Fruit fly (Drosophila melanogaster) whole organism, wandering third instar larva: ENCODE data around the gene CG13613.

Experiments used
- CG9705 ChIP-seq: fragments of 200-800 bp; sonication (Bioruptor generic); optimal IDR thresholded peaks from 2 replicates; lab custom pipeline; 2018; ENCODE audit warnings: missing biosample characterization, mild to moderate bottlenecking, missing genetic modification characterization
- CrebA ChIP-seq: fragments of 200-800 bp; sonication (Bioruptor generic); optimal IDR thresholded peaks from 2 replicates; lab custom pipeline; 2016; ENCODE audit warnings: missing biosample characterization, mild to moderate bottlenecking, missing genetic modification characterization, borderline replicate concordance
- Dif ChIP-seq: fragments of 200-275, 200-300 bp; sonication (Bioruptor generic); optimal IDR thresholded peaks from 2 replicates; lab custom pipeline; 2018; ENCODE audit warnings: missing biosample characterization, missing genetic modification characterization; ENCODE audit not compliant: partially characterized antibody
- Hnf4 ChIP-seq: fragments of 200-800 bp; sonication (Bioruptor generic); optimal IDR thresholded peaks from 2 replicates; lab custom pipeline; 2016; ENCODE audit warnings: missing biosample characterization, mild to moderate bottlenecking, missing genetic modification characterization
- Hr78 ChIP-seq: fragments of >200 bp; optimal IDR thresholded peaks from 2 replicates; lab custom pipeline; 2017; ENCODE audit warnings: missing biosample characterization, missing genetic modification characterization
- Hr83 ChIP-seq: fragments of 200-300 bp; sonication (Bioruptor generic); optimal IDR thresholded peaks from 2 replicates; lab custom pipeline; 2016; ENCODE audit warnings: missing biosample characterization, mild to moderate bottlenecking, missing genetic modification characterization, moderate library complexity; ENCODE audit not compliant: poor library complexity, severe bottlenecking
- Mio ChIP-seq: sonication (Bioruptor generic); optimal IDR thresholded peaks from 2 replicates; lab custom pipeline; 2016; ENCODE audit warnings: missing biosample characterization, missing genetic modification characterization
- Myc ChIP-seq: fragments of >200 bp; optimal IDR thresholded peaks from 2 replicates; lab custom pipeline; 2017
- N ChIP-seq: fragments of >200 bp; optimal IDR thresholded peaks from 2 replicates; lab custom pipeline; 2018; ENCODE audit warnings: missing biosample characterization, missing external identifiers, missing genetic modification characterization
- OdsH ChIP-seq: fragments of 200-800 bp; sonication (Bioruptor generic); optimal IDR thresholded peaks from 2 replicates; lab custom pipeline; 2016; ENCODE audit warnings: missing biosample characterization, mild to moderate bottlenecking, missing genetic modification characterization
- Rel ChIP-seq, 2 experiments: fragments of 200-800 bp; sonication (Bioruptor generic) in 1 of 2; optimal IDR thresholded peaks; 2 replicates in 1 of 2; 3 replicates in 1 of 2; lab custom pipeline; 2016 to 2019; ENCODE audit warnings: mild to moderate bottlenecking in 2 of 2, missing biosample characterization in 2 of 2, missing genetic modification characterization in 2 of 2, moderate library complexity in 1 of 2
- Vsx2 ChIP-seq: fragments of 200-300, 225-300 bp; sonication (Bioruptor generic); optimal IDR thresholded peaks from 2 replicates; lab custom pipeline; 2018; ENCODE audit warnings: missing biosample characterization, missing genetic modification characterization; ENCODE audit not compliant: partially characterized antibody
- br ChIP-seq: fragments of 200-800 bp; sonication (Bioruptor generic); optimal IDR thresholded peaks from 2 replicates; lab custom pipeline; 2016; ENCODE audit warnings: missing biosample characterization, missing genetic modification characterization
- brk ChIP-seq: fragments of 200-800 bp; sonication (Bioruptor generic); optimal IDR thresholded peaks from 2 replicates; lab custom pipeline; 2016; ENCODE audit warnings: missing biosample characterization, mild to moderate bottlenecking, missing genetic modification characterization
- dsf ChIP-seq: sonication (Bioruptor generic); optimal IDR thresholded peaks from 2 replicates; lab custom pipeline; 2016; ENCODE audit warnings: missing biosample characterization, missing genetic modification characterization, borderline replicate concordance
- foxo ChIP-seq, 2 experiments: fragments of 200-800 bp; sonication (Bioruptor generic); optimal IDR thresholded peaks; 2 replicates in 1 of 2; 3 replicates in 1 of 2; lab custom pipeline; 2016 to 2017; ENCODE audit warnings: missing biosample characterization in 2 of 2, missing genetic modification characterization in 2 of 2
- fru ChIP-seq: fragments of 200-800 bp; sonication (Bioruptor generic); optimal IDR thresholded peaks from 3 replicates; lab custom pipeline; 2016; ENCODE audit warnings: missing biosample characterization, mild to moderate bottlenecking, missing genetic modification characterization
- h ChIP-seq: fragments of 200-800 bp; sonication (Bioruptor generic); optimal IDR thresholded peaks from 3 replicates; lab custom pipeline; 2016; ENCODE audit warnings: missing biosample characterization, mild to moderate bottlenecking, missing genetic modification characterization
- jim ChIP-seq: fragments of 175-275, 200-325 bp; sonication (Bioruptor generic); optimal IDR thresholded peaks from 2 replicates; lab custom pipeline; 2016; ENCODE audit warnings: missing biosample characterization, mild to moderate bottlenecking, missing genetic modification characterization
- lola ChIP-seq: fragments of >200 bp; optimal IDR thresholded peaks from 2 replicates; lab custom pipeline; 2017; ENCODE audit warnings: missing biosample characterization, missing genetic modification characterization
- pan ChIP-seq: fragments of >200 bp; optimal IDR thresholded peaks from 2 replicates; lab custom pipeline; 2017
- psq ChIP-seq: fragments of 200-800 bp; sonication (Bioruptor generic); optimal IDR thresholded peaks from 3 replicates; lab custom pipeline; 2017; ENCODE audit warnings: missing biosample characterization, mild to moderate bottlenecking, missing genetic modification characterization, moderate library complexity
- rgr ChIP-seq: fragments of 200-800 bp; sonication (Bioruptor generic); optimal IDR thresholded peaks from 3 replicates; lab custom pipeline; 2016; ENCODE audit warnings: missing biosample characterization, mild to moderate bottlenecking, missing genetic modification characterization
- sage ChIP-seq: fragments of 200-800 bp; sonication (Bioruptor generic); optimal IDR thresholded peaks from 2 replicates; lab custom pipeline; 2016; ENCODE audit warnings: missing biosample characterization, mild to moderate bottlenecking, missing genetic modification characterization
- sv ChIP-seq: fragments of 200-800 bp; sonication (Bioruptor generic); optimal IDR thresholded peaks from 3 replicates; lab custom pipeline; 2016; ENCODE audit warnings: missing biosample characterization, missing genetic modification characterization
- tai ChIP-seq: sonication (Bioruptor generic); optimal IDR thresholded peaks from 2 replicates; lab custom pipeline; 2016; ENCODE audit warnings: missing biosample characterization, missing genetic modification characterization
- usp ChIP-seq: fragments of >200 bp; optimal IDR thresholded peaks from 2 replicates; lab custom pipeline; 2017; ENCODE audit warnings: missing biosample characterization, missing genetic modification characterization
- woc ChIP-seq: sonication (Bioruptor generic); optimal IDR thresholded peaks from 2 replicates; lab custom pipeline; 2016; ENCODE audit warnings: missing biosample characterization, mild to moderate bottlenecking, missing genetic modification characterization

The CG13613 gene

DNA sequence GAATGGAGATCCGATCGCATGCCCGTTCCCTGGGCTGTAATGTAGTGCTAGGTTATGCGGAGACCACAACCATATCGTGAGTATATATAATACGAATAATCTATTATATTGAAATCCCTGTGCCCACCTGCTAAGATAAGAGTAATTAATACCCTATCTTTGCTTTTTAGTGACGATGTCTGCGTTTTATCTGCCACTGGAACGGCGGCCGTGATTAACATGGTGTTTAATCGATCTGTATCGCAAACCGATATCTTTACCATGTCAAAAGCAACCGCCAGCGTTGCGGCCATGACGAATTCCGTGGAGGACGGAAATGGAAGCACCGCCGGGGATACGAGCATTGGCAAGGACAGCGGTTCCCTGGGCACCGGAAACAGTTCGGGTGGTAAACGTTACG, 11.9 kb upstream of the CG13613 start:
- TF ChIP-seq rgr (no peak), Hr78 (GFP tag; lab: Kevin White, UChicago) (no peak), Dif (GFP tag; lab: Kevin White, UChicago) (no peak), CG9705 (GFP tag; lab: Kevin White, UChicago) (no peak), psq (no peak), sv (GFP tag; lab: Kevin White, UChicago) (no peak), foxo (GFP tag; optimal IDR thresholded peaks at IDR 0.05; lab: Kevin White, UChicago) (no peak), dsf (GFP tag; lab: Kevin White, UChicago) (no peak), usp (no peak), OdsH (GFP tag; lab: Kevin White, UChicago) (no peak)

DNA sequence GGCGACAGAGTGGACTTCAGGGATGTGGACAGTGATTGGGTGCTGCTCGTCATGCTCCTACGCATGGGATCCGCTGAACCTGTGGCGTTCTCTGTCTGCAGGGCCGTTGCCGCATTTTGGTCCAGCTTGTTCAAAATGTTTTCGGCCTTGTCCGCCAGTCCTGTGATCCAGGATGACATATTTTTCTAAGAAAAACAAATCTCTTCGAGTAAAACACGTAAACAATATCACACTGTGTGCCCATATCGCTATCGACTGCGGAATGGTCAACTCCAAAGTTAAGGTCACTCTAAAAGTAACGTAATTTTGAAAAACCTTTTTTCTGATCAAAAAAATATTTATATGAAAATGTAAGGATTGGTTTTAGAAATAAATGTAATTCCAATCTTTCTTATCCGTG, 7.7 kb upstream of the CG13613 start, which contains the start of gene Golgin84:
TSS of gene Golgin84 (minus strand) at position 241 of the 400 bp plus-strand sequence.
- TF ChIP-seq N (GFP tag; lab: Kevin White, UChicago) (no peak), tai (GFP tag; lab: Kevin White, UChicago) (no peak), Hr83 (GFP tag; lab: Kevin White, UChicago) (no peak), usp (no peak), br (GFP tag; lab: Kevin White, UChicago) (no peak), Vsx2 (GFP tag; lab: Kevin White, UChicago) (no peak)

DNA sequence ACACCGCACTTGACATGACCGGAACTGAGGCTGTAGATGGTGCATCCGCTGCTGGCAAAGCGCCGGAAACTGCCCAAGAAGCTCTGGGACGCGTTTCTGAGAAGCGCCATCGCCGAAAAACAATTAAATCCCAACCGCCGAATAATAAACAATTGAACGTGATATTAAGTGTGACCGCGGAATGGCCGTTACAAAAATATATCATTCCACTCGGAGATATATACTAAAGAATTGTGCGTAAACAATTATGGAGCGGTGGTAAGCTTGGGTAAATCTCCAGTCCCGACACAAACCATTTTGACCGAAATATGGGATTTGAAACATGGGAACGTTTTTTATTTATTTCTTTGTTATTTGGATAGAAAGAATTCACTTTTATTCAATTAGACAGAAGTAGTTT, 5.4 kb upstream of the CG13613 start, which contains the start of gene CG18528:
TSS of gene CG18528 (minus strand) at position 188 of the 400 bp plus-strand sequence.
- TF ChIP-seq Vsx2 (GFP tag; lab: Kevin White, UChicago) (no peak), Myc (peak; percentile 57)

DNA sequence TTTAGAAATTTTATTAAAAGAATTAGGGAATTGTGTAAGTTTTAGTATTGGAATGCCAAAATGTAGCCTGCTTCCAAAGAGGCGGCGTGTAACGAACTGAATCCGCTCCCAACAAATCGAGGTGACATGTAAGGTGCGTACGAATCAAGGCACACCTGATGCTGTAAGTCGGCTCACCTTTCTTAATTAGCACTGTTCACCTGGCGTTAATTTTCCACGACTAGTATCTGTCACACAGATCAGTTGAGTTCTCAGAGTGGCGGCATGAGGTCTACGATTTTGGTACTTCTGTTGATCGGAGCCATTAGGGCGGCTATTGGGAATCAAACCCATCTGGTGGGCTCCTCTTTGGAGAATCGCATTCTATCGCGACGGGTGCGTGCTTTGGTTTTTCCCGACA, 3.8 kb upstream of the CG13613 start, which contains the start of the genes CG5762 and CG33339:
TSS of gene CG5762 (minus strand) at position 101 of the 400 bp plus-strand sequence.
TSS of gene CG33339 (plus strand) at position 265 of the 400 bp plus-strand sequence.
- TF ChIP-seq sv (GFP tag; lab: Kevin White, UChicago) (no peak), Rel (GFP tag; optimal IDR thresholded peaks at IDR 0.05; lab: Kevin White, UChicago) (no peak), Rel (tag; optimal IDR thresholded peaks at IDR 0.05; lab: Kevin White, UChicago) (no peak), OdsH (GFP tag; lab: Kevin White, UChicago) (no peak), CrebA (GFP tag; lab: Kevin White, UChicago) (no peak), N (GFP tag; lab: Kevin White, UChicago) (no peak), pan (no peak), br (GFP tag; lab: Kevin White, UChicago) (no peak), sage (GFP tag; lab: Kevin White, UChicago) (no peak)
- TF ChIP-seq, all 38 proteins: peak for 0

DNA sequence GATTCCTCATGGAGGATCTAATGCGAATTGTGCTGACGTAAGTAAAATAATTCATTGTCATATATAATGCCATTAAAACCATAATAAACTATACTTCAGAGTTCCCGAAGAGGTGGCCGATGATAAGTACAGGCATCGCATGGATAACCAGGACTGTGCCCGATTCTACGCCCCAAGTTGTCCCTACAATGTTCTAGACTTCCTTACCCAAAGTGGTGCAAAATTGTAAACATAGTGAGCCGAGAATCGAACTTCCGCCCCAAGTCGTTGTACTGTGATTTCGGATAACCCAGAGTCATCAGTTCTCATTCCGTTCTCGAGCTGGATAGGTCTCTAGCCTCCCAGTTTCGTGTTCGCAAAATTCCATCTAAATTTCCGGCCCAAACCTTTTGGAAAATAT, 2.5 kb upstream of the CG13613 start, which contains the start of gene CG33340:
TSS of gene CG33340 (plus strand) at position 301 of the 400 bp plus-strand sequence.
- no peak for TF ChIP-seq Dif (GFP tag; lab: Kevin White, UChicago)
- TF ChIP-seq brk (GFP tag; lab: Kevin White, UChicago), result no peak
- TF ChIP-seq h (GFP tag; lab: Kevin White, UChicago), result no peak
- TF ChIP-seq fru (GFP tag; lab: Kevin White, UChicago), result no peak
- no peak for TF ChIP-seq Myc
- no peak for TF ChIP-seq lola (GFP tag; lab: Kevin White, UChicago)
- TF ChIP-seq jim (GFP tag; lab: Kevin White, UChicago), result no peak
- no peak for TF ChIP-seq OdsH (GFP tag; lab: Kevin White, UChicago)
- no peak for TF ChIP-seq sage (GFP tag; lab: Kevin White, UChicago)
- no peak for TF ChIP-seq woc
- no peak for TF ChIP-seq Mio (GFP tag; lab: Kevin White, UChicago)
- TF ChIP-seq rgr, result no peak
- no peak for TF ChIP-seq foxo (GFP tag; optimal IDR thresholded peaks at IDR 0.05; lab: Kevin White, UChicago)
- no peak for TF ChIP-seq Hr83 (GFP tag; lab: Kevin White, UChicago)
- TF ChIP-seq br (GFP tag; lab: Kevin White, UChicago), result no peak

DNA sequence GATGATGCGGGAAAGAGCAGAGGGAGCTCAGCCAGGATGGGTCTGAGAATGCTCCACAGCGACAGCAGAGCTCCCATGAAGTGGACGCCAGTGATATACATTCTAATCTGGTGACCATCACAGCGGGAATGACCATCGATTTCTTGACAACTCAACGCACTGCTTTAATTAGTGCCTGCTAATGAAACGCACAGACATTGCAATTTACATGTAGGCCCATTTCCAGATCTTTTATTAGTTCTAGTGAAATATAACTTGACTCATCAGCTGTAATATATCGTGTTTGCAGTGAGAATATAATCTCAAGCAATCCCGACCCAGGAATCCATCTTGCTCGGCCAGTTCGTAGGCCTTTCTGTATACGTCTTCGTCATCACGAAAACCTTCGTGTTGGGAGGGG, 1.8 kb downstream of the CG13613 start, which contains the start of gene CG42811:
TSS of gene CG42811 (minus strand) at position 101 of the 400 bp plus-strand sequence.
- TF ChIP-seq Mio (GFP tag; lab: Kevin White, UChicago) (no peak), sage (GFP tag; lab: Kevin White, UChicago) (no peak), Hnf4 (GFP tag; lab: Kevin White, UChicago) (no peak), psq (no peak), sv (GFP tag; lab: Kevin White, UChicago) (no peak)
